Fruit fly (Drosophila melanogaster) whole organism, prepupa: Measurements from ENCODE around the gene mRpL46.
A peak's percentile ranks its signal among the peaks of the same experiment; 100 is the strongest.

Experiments used
- CG11902 ChIP-seq: fragments of 200-800 bp; sonication (Bioruptor generic); optimal IDR thresholded peaks from 3 replicates; lab custom pipeline; 2016; ENCODE audit warnings: missing biosample characterization, missing genetic modification characterization
- CG4318 ChIP-seq: fragments of 200-800 bp; sonication (Bioruptor generic); optimal IDR thresholded peaks from 3 replicates; lab custom pipeline; 2017; ENCODE audit warnings: missing biosample characterization, mild to moderate bottlenecking, missing genetic modification characterization
- CG6276 ChIP-seq: fragments of 200-800 bp; sonication (Bioruptor generic); optimal IDR thresholded peaks from 2 replicates; lab custom pipeline; 2017; ENCODE audit warnings: missing biosample characterization, mild to moderate bottlenecking, missing genetic modification characterization
- CG6792 ChIP-seq: fragments of 200-800 bp; sonication (Bioruptor generic); optimal IDR thresholded peaks from 3 replicates; lab custom pipeline; 2016; ENCODE audit warnings: missing biosample characterization, missing genetic modification characterization
- CG9139 ChIP-seq: fragments of 200-800 bp; sonication (Bioruptor generic); optimal IDR thresholded peaks from 3 replicates; lab custom pipeline; 2017; ENCODE audit warnings: missing biosample characterization, mild to moderate bottlenecking, missing genetic modification characterization
- Gug ChIP-seq: fragments of 200-800 bp; sonication (Bioruptor generic); IDR thresholded peaks from 2 replicates; pipeline ENCODE4 v1.3.6; 2022; ENCODE audit warnings: missing biosample characterization, missing genetic modification characterization
- OdsH ChIP-seq: fragments of 200-800 bp; sonication (Bioruptor generic); optimal IDR thresholded peaks from 3 replicates; lab custom pipeline; 2016; ENCODE audit warnings: missing biosample characterization, missing genetic modification characterization
- achi ChIP-seq: fragments of 200-800 bp; sonication (Bioruptor generic); optimal IDR thresholded peaks from 3 replicates; lab custom pipeline; 2016; ENCODE audit warnings: missing biosample characterization, missing genetic modification characterization
- cyc ChIP-seq: fragments of 200-800 bp; sonication (Bioruptor generic); optimal IDR thresholded peaks from 3 replicates; lab custom pipeline; 2016; ENCODE audit warnings: missing biosample characterization, missing genetic modification characterization
- fd85E ChIP-seq: fragments of 200-800 bp; sonication (Bioruptor generic); optimal IDR thresholded peaks from 3 replicates; lab custom pipeline; 2016; ENCODE audit warnings: missing biosample characterization, missing genetic modification characterization
- fkh ChIP-seq: fragments of 200-800 bp; sonication (Bioruptor generic); optimal IDR thresholded peaks from 3 replicates; lab custom pipeline; 2017; ENCODE audit warnings: missing biosample characterization, mild to moderate bottlenecking, missing genetic modification characterization, moderate library complexity

- no peak for TF ChIP-seq fd85E (GFP tag; lab: Kevin White, UChicago)
- no peak for TF ChIP-seq CG9139 (GFP tag; lab: Kevin White, UChicago)
- no peak for TF ChIP-seq cyc (GFP tag; lab: Kevin White, UChicago)
- no peak for TF ChIP-seq achi (GFP tag; lab: Kevin White, UChicago)
- peak; percentile 50 for TF ChIP-seq Gug (GFP tag; lab: Robert Waterston, UW)
- TF ChIP-seq CG6792 (GFP tag; lab: Kevin White, UChicago): peak; percentile 44
- no peak for TF ChIP-seq CG6276
- no peak for TF ChIP-seq CG11902
- peak; percentile 69 for TF ChIP-seq OdsH
- TF ChIP-seq fkh (GFP tag; lab: Kevin White, UChicago): peak; percentile 14
- TF ChIP-seq CG4318 (GFP tag; lab: Kevin White, UChicago): no peak
Observed at dm6 chr3L:1740129-1740975, 36.9 kb upstream of the mRpL46 start.
